Worm (Caenorhabditis elegans): ENCODE data around the gene pdha-1.

The pdha-1 gene

DNA sequence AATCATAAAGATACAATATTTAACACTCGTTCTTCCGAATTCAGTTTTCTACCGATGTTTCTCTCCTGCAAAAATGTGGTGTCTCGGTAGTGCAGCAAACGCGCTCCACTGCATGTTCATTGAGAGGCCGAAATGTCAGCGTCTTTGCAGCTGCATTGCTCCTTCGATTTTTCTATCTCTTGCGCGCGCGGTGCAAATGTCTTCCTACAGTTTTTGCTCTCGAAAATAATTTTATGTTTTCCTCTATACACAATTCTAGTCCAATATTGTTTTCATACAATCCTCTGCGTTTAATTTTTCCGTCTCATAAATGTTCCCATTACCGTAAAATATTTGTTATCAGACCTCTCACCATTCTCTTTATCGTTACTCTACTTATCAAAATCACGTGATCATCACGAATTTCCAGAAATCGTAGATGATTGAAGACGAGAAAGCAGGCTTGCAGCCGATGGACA lies 3.7 kb upstream of the pdha-1 start, which contains the start of gene ufd-2:
ufd-2 (plus strand) TSS at position 408 of the 458 bp plus-strand sequence.
- TF ChIP-seq ztf-26 (tag; optimal IDR thresholded peaks at IDR 0.05): no peak
- TF ChIP-seq madf-3 (GFP tag; IDR thresholded peaks at IDR 0.05): no peak
- TF ChIP-seq bed-2 (GFP tag; IDR thresholded peaks at IDR 0.05): peak; percentile 73
- peak; percentile 48 for TF ChIP-seq dpl-1 (GFP tag; optimal IDR thresholded peaks at IDR 0.05)
- no peak for TF ChIP-seq mxl-1 (tag; optimal IDR thresholded peaks at IDR 0.05)
- TF ChIP-seq xnd-1 (tag; optimal IDR thresholded peaks at IDR 0.05): peak; percentile 22
- no peak for TF ChIP-seq sdz-38 (tag; optimal IDR thresholded peaks at IDR 0.05)
- no peak for TF ChIP-seq F37B4.10 (GFP tag; IDR thresholded peaks at IDR 0.05)
- no peak for TF ChIP-seq attf-6 (GFP tag; IDR thresholded peaks at IDR 0.05)
- TF ChIP-seq F33H1.4 (GFP tag; IDR thresholded peaks at IDR 0.05): no peak; the same call in 1 of the 2 replicates
- TF ChIP-seq ztf-18 (tag; optimal IDR thresholded peaks at IDR 0.05): peak; percentile 80
- TF ChIP-seq pha-4 (tag; optimal IDR thresholded peaks at IDR 0.05): no peak
- TF ChIP-seq mcd-1 (GFP tag; IDR thresholded peaks at IDR 0.05): peak; percentile 94
- TF ChIP-seq T07F8.4 (tag; optimal IDR thresholded peaks at IDR 0.05): no peak
- TF ChIP-seq rpc-1 (optimal IDR thresholded peaks at IDR 0.05): no peak
- TF ChIP-seq rpc-1 (tag; optimal IDR thresholded peaks at IDR 0.05): no peak
- TF ChIP-seq mes-4 (tag; optimal IDR thresholded peaks at IDR 0.05): no peak
- TF ChIP-seq lsl-1 (GFP tag; optimal IDR thresholded peaks at IDR 0.05): peak; percentile 64
- no peak for TF ChIP-seq nhr-120 (GFP tag; IDR thresholded peaks at IDR 0.05)
- TF ChIP-seq hrde-1 (tag; optimal IDR thresholded peaks at IDR 0.05; ENCODE audit: borderline replicate concordance): no peak
- TF ChIP-seq ZK185.1 (tag; optimal IDR thresholded peaks at IDR 0.05; ENCODE audit: poor library complexity, severe bottlenecking): peak; percentile 23
- no peak for TF ChIP-seq ztf-25 (GFP tag; IDR thresholded peaks at IDR 0.05)
- no peak for TF ChIP-seq ets-4 (GFP tag; optimal IDR thresholded peaks at IDR 0.05)
- TF ChIP-seq Y56A3A.18 (GFP tag; IDR thresholded peaks at IDR 0.05): no peak
- TF ChIP-seq T26A5.8 (tag; optimal IDR thresholded peaks at IDR 0.05): no peak
- no peak for TF ChIP-seq ztf-6 (GFP tag; IDR thresholded peaks at IDR 0.05)
- TF ChIP-seq nhr-179 (tag; optimal IDR thresholded peaks at IDR 0.05): no peak
- TF ChIP-seq B0019.2 (GFP tag; conservative IDR thresholded peaks at IDR 0.05): no peak
- TF ChIP-seq let-526 (GFP tag; IDR thresholded peaks at IDR 0.05): no peak
- TF ChIP-seq die-1 (tag; optimal IDR thresholded peaks at IDR 0.05): no peak
- TF ChIP-seq hlh-26 (GFP tag; conservative IDR thresholded peaks at IDR 0.05): no peak
- TF ChIP-seq somi-1 (GFP tag; optimal IDR thresholded peaks at IDR 0.05): no peak
- no peak for TF ChIP-seq C17E4.6 (GFP tag; IDR thresholded peaks at IDR 0.05)
- no peak for TF ChIP-seq ztf-22 (GFP tag; optimal IDR thresholded peaks at IDR 0.05)
- no peak for TF ChIP-seq B0261.1 (tag; optimal IDR thresholded peaks at IDR 0.05)
- TF ChIP-seq bed-1 (GFP tag; IDR thresholded peaks at IDR 0.05): no peak
- no peak; the same call in 1 of the 2 replicates for TF ChIP-seq B0336.3 (GFP tag; IDR thresholded peaks at IDR 0.05)
- peak; percentile 87 for TF ChIP-seq F23B12.7 (tag; optimal IDR thresholded peaks at IDR 0.05; ENCODE audit: insufficient read depth)
- no peak for TF ChIP-seq egl-18 (GFP tag; IDR thresholded peaks at IDR 0.05)
- TF ChIP-seq him-1 (tag; optimal IDR thresholded peaks at IDR 0.05): no peak
- TF ChIP-seq lin-40 (tag; optimal IDR thresholded peaks at IDR 0.05): peak; percentile 44
- TF ChIP-seq nhr-80 (tag; optimal IDR thresholded peaks at IDR 0.05): peak; percentile 87
- TF ChIP-seq D2030.7 (GFP tag; IDR thresholded peaks at IDR 0.05): peak; percentile 77
- no peak for TF ChIP-seq dpff-1 (tag; optimal IDR thresholded peaks at IDR 0.05)
- TF ChIP-seq dox-1 (GFP tag; IDR thresholded peaks at IDR 0.05): no peak
- no peak for TF ChIP-seq C06A6.2 (GFP tag; conservative IDR thresholded peaks at IDR 0.05)
- no peak for TF ChIP-seq sea-2 (GFP tag; IDR thresholded peaks at IDR 0.05)
- TF ChIP-seq akir-1 (GFP tag; optimal IDR thresholded peaks at IDR 0.05): no peak
- no peak for TF ChIP-seq nfya-2 (GFP tag; IDR thresholded peaks at IDR 0.05)
- peak; percentile 61; the same call in 1 of the 2 replicates for TF ChIP-seq hmg-1.2 (GFP tag; IDR thresholded peaks at IDR 0.05)
- no peak for TF ChIP-seq F39B2.1 (GFP tag; IDR thresholded peaks at IDR 0.05)
